Fruit fly (Drosophila melanogaster) whole organism, pupa: Measurements from ENCODE around the gene CG17328.

Experiments
- CG10348 ChIP-seq: fragments of 200-800 bp; sonication (Bioruptor generic); IDR thresholded peaks from 2 replicates; pipeline ENCODE4 v1.3.6; 2022; ENCODE audit warnings: missing biosample characterization, missing genetic modification characterization
- CG15710 ChIP-seq: fragments of 200-800 bp; sonication (Bioruptor generic); optimal IDR thresholded peaks from 2 replicates; lab custom pipeline; 2018; ENCODE audit warnings: missing biosample characterization, mild to moderate bottlenecking, missing genetic modification characterization, moderate library complexity
- CG32121 ChIP-seq: fragments of 200-800 bp; sonication (Bioruptor generic); IDR thresholded peaks from 2 replicates; pipeline ENCODE4 v1.3.6; 2022; ENCODE audit warnings: missing biosample characterization, missing genetic modification characterization
- CG4496 ChIP-seq: fragments of 200-800 bp; sonication (Bioruptor generic); IDR thresholded peaks from 3 replicates; pipeline ENCODE4 v1.3.6; 2022; ENCODE audit warnings: missing biosample characterization, missing genetic modification characterization
- gl ChIP-seq: fragments of 200-800 bp; sonication (Bioruptor generic); optimal IDR thresholded peaks from 2 replicates; lab custom pipeline; 2018; ENCODE audit warnings: missing biosample characterization, mild to moderate bottlenecking, missing genetic modification characterization
- rn ChIP-seq: fragments of 200-800 bp; sonication (Bioruptor generic); IDR thresholded peaks from 2 replicates; pipeline ENCODE4 v1.3.6; 2022; ENCODE audit warnings: missing biosample characterization, missing genetic modification characterization

- no peak for TF ChIP-seq rn (GFP tag; lab: Robert Waterston, UW)
- TF ChIP-seq CG4496, result no peak
- no peak for TF ChIP-seq CG32121 (GFP tag; lab: Robert Waterston, UW)
- TF ChIP-seq gl (tag; lab: Kevin White, UChicago), result no peak
- TF ChIP-seq CG15710 (tag; lab: Kevin White, UChicago), result no peak
- TF ChIP-seq CG10348 (GFP tag; lab: Robert Waterston, UW), result no peak
These were observed 17.4 kb downstream of the CG17328 start for dm6 chr2L:16317131-16317530.
